Fruit fly (Drosophila melanogaster): ENCODE results near the gene Ndc1.

The Ndc1 gene

DNA sequence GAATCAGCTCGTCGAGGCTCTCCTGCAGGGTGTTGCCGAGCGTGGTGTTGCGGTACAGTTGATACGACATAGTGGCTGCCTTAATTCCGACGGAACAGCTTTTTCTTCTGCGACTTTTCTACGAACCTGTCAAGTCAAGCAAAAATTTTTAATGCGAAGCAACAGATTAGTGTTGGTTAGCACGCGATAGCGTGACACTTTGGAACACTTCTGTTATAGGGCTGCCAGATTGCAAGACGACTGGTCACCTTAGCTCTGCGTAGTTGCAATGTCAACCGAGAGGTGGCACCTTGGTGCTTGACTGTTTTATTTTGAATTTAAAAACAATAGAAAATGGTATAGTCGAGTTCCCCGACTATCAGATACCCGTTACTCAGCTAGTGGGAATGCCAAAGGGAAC lies 33.3 kb upstream of the Ndc1 start, which contains the start of gene TfIIA-S (continued):
- TF ChIP-seq Dll (GFP tag; IDR thresholded peaks at IDR 0.05; ENCODE audit: partially characterized antibody) (no peak), CG18476 (GFP tag; optimal IDR thresholded peaks at IDR 0.05) (peak; percentile 60), NC2α (GFP tag; optimal IDR thresholded peaks at IDR 0.05) (peak; percentile 75), vvl (GFP tag; IDR thresholded peaks at IDR 0.05) (no peak), HLH3B (GFP tag; IDR thresholded peaks at IDR 0.05) (no peak), Trl (optimal IDR thresholded peaks at IDR 0.05) (no peak), Trl (GFP tag; optimal IDR thresholded peaks at IDR 0.05) (peak; percentile 91), CG4328 (GFP tag; optimal IDR thresholded peaks at IDR 0.05) (peak; percentile 33), bsh (GFP tag; optimal IDR thresholded peaks at IDR 0.05) (peak in 1 of 2 experiments; percentile 49), Rfx (GFP tag; IDR thresholded peaks at IDR 0.05) (no peak), Lim3 (GFP tag; IDR thresholded peaks at IDR 0.05) (no peak), fu2 (GFP tag; optimal IDR thresholded peaks at IDR 0.05) (peak; percentile 85), da (GFP tag; optimal IDR thresholded peaks at IDR 0.05) (peak; percentile 10), trem (tag; optimal IDR thresholded peaks at IDR 0.05) (peak; percentile 88), Hmx (GFP tag; optimal IDR thresholded peaks at IDR 0.05) (no peak), Bgb (GFP tag; IDR thresholded peaks at IDR 0.05; ENCODE audit: partially characterized antibody) (no peak), dm (GFP tag; optimal IDR thresholded peaks at IDR 0.05) (peak; percentile 56), hbn (GFP tag; IDR thresholded peaks at IDR 0.05; ENCODE audit: partially characterized antibody) (no peak), sisA (GFP tag; IDR thresholded peaks at IDR 0.05) (no peak), CG3407 (GFP tag; optimal IDR thresholded peaks at IDR 0.05) (peak; percentile 46), Myb (GFP tag; optimal IDR thresholded peaks at IDR 0.05) (peak; percentile 100), Mrtf (GFP tag; IDR thresholded peaks at IDR 0.05) (no peak), CG1233 (GFP tag; optimal IDR thresholded peaks at IDR 0.05) (peak; percentile 55), abd-A (tag; optimal IDR thresholded peaks at IDR 0.05) (no peak), Mes4 (GFP tag; optimal IDR thresholded peaks at IDR 0.05) (peak; percentile 65), CG10321 (GFP tag; IDR thresholded peaks at IDR 0.05) (no peak), CG6854 (GFP tag; optimal IDR thresholded peaks at IDR 0.05) (peak; percentile 12), CG17385 (GFP tag; optimal IDR thresholded peaks at IDR 0.05) (peak; percentile 55), odd (GFP tag; optimal IDR thresholded peaks at IDR 0.05) (no peak), dmrt99B (tag; optimal IDR thresholded peaks at IDR 0.05) (no peak), C15 (GFP tag; IDR thresholded peaks at IDR 0.05) (no peak), H15 (GFP tag; IDR thresholded peaks at IDR 0.05) (no peak), CG15479 (GFP tag; optimal IDR thresholded peaks at IDR 0.05) (no peak), CG11723 (GFP tag; optimal IDR thresholded peaks at IDR 0.05) (peak; percentile 52), lilli (GFP tag; optimal IDR thresholded peaks at IDR 0.05) (peak; percentile 89), CG6254 (GFP tag; optimal IDR thresholded peaks at IDR 0.05) (no peak), zfh1 (GFP tag; IDR thresholded peaks at IDR 0.05) (no peak), CG34376 (GFP tag; optimal IDR thresholded peaks at IDR 0.05) (peak; percentile 60), CG3281 (GFP tag; optimal IDR thresholded peaks at IDR 0.05) (peak; percentile 71), emc (GFP tag; optimal IDR thresholded peaks at IDR 0.05) (peak; percentile 66), ap (GFP tag; IDR thresholded peaks at IDR 0.05) (no peak), danr (GFP tag; IDR thresholded peaks at IDR 0.05) (no peak), CG32532 (GFP tag; IDR thresholded peaks at IDR 0.05) (no peak), sim (GFP tag; IDR thresholded peaks at IDR 0.05) (no peak), CG11695 (GFP tag; IDR thresholded peaks at IDR 0.05) (no peak), hth (optimal IDR thresholded peaks at IDR 0.05) (no peak), fd96Cb (tag; optimal IDR thresholded peaks at IDR 0.05) (peak; percentile 22), CG18599 (GFP tag; optimal IDR thresholded peaks at IDR 0.05) (peak; percentile 84), CG8290 (GFP tag; optimal IDR thresholded peaks at IDR 0.05) (peak; percentile 85), CG8290 (tag; optimal IDR thresholded peaks at IDR 0.05) (peak; percentile 62 to 96), CG4820 (GFP tag; optimal IDR thresholded peaks at IDR 0.05) (peak; percentile 54), CG4360 (GFP tag; IDR thresholded peaks at IDR 0.05) (no peak), Sin3A (optimal IDR thresholded peaks at IDR 0.05) (peak; percentile 65), ERR (GFP tag; optimal IDR thresholded peaks at IDR 0.05) (peak; percentile 86)
